Worm (Caenorhabditis elegans) whole organism, late embryonic: ENCODE measurements around the gene acdh-12.

ENCODE experiments used
- K09A11.1 ChIP-seq: sonication (generic microtip); optimal IDR thresholded peaks from 2 replicates; lab custom pipeline; 2017; ENCODE audit warnings: antibody characterized with exemption, mild to moderate bottlenecking, missing genetic modification characterization, missing compliant biosample characterization; ENCODE audit not compliant: insufficient read depth
- ama-1 ChIP-seq: fragments of 150-350 bp; optimal IDR thresholded peaks from 2 replicates; lab custom pipeline; 2014
- ceh-34 ChIP-seq: sonication (generic microtip); optimal IDR thresholded peaks from 2 replicates; lab custom pipeline; 2016; ENCODE audit warnings: mild to moderate bottlenecking, missing genetic modification characterization, missing compliant biosample characterization
- che-1 ChIP-seq: sonication (generic microtip); optimal IDR thresholded peaks from 2 replicates; lab custom pipeline; 2016; ENCODE audit warnings: mild to moderate bottlenecking, missing genetic modification characterization, missing compliant biosample characterization
- dmd-4 ChIP-seq: sonication (generic microtip); optimal IDR thresholded peaks from 2 replicates; lab custom pipeline; 2016; ENCODE audit warnings: borderline replicate concordance, missing genetic modification characterization, missing compliant biosample characterization
- elt-2 ChIP-seq: sonication (generic microtip); optimal IDR thresholded peaks from 2 replicates; lab custom pipeline; 2016; ENCODE audit warnings: missing genetic modification reagents, missing genetic modification characterization, missing compliant biosample characterization
- ets-4 ChIP-seq: sonication (generic microtip); optimal IDR thresholded peaks from 2 replicates; lab custom pipeline; 2016; ENCODE audit warnings: missing genetic modification characterization, missing compliant biosample characterization
- hlh-13 ChIP-seq: fragments of 200-800 bp; sonication (Bioruptor generic); optimal IDR thresholded peaks from 2 replicates; lab custom pipeline; 2018; ENCODE audit warnings: mild to moderate bottlenecking, missing genetic modification characterization, missing compliant biosample characterization
- hlh-30 ChIP-seq: sonication (generic microtip); optimal IDR thresholded peaks from 2 replicates; lab custom pipeline; 2017; ENCODE audit warnings: antibody characterized with exemption, missing genetic modification characterization, missing compliant biosample characterization; ENCODE audit not compliant: insufficient read depth
- nfya-1 ChIP-seq: sonication (generic microtip); optimal IDR thresholded peaks from 2 replicates; lab custom pipeline; 2017; ENCODE audit warnings: missing genetic modification characterization, mild to moderate bottlenecking, missing compliant biosample characterization, antibody characterized with exemption, moderate library complexity
- pqm-1 ChIP-seq: sonication (generic microtip); optimal IDR thresholded peaks from 2 replicates; lab custom pipeline; 2016; ENCODE audit warnings: missing genetic modification characterization, missing compliant biosample characterization
- rnt-1 ChIP-seq: sonication (generic microtip); optimal IDR thresholded peaks from 2 replicates; lab custom pipeline; 2016; ENCODE audit warnings: missing genetic modification characterization, missing compliant biosample characterization

ce11 chrII:7239705-7240104 is 44.3 kb upstream of the acdh-12 start:
- no peak for TF ChIP-seq ets-4 (tag; lab: Kevin White, UChicago)
- no peak for TF ChIP-seq rnt-1
- no peak for TF ChIP-seq pqm-1 (tag; lab: Kevin White, UChicago)
- TF ChIP-seq hlh-13 (GFP tag; lab: Kevin White, UChicago) = no peak
- no peak for TF ChIP-seq K09A11.1 (tag; lab: Kevin White, UChicago)
- TF ChIP-seq elt-2 = no peak
- no peak for TF ChIP-seq che-1 (tag; lab: Kevin White, UChicago)
- no peak for TF ChIP-seq ceh-34 (tag; lab: Kevin White, UChicago)
- TF ChIP-seq ama-1 (lab: Kevin White, UChicago) = no peak
- no peak for TF ChIP-seq hlh-30
- no peak for TF ChIP-seq dmd-4 (tag; lab: Kevin White, UChicago)
- TF ChIP-seq nfya-1 (tag; lab: Kevin White, UChicago) = no peak
